Fruit fly (Drosophila melanogaster) S2 (cell line): ENCODE results near the gene Uqcc1.

Experiments
- CG8478 ChIP-seq: fragments of >200 bp; optimal IDR thresholded peaks from 2 replicates; lab custom pipeline; 2018
- CTCF ChIP-seq, 2 experiments: fragments of >200 bp; optimal IDR thresholded peaks; 2 replicates each; lab custom pipeline; 2018

DNA sequence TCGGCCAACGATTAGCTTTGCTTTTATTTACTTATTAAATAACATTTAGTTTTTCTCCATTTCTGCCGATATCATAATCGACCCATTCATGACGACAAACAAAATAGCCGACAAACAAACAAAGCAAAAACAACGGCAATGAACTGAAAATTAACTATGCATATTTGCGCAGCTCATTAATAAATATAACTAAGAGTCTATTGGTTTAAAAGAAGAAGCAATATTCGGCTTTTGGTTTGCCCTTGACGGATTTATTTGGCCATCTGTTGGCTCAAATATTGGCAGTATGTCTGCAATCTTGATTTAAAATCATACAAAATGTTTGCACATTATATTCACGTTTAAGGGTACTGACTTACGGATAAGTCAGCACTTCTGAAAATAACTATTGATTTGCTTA, 42.1 kb upstream of the Uqcc1 start:
- no peak for TF ChIP-seq CTCF (optimal IDR thresholded peaks at IDR 0.05; lab: Kevin White, UChicago)
- no peak for TF ChIP-seq CG8478
